Fruit fly (Drosophila melanogaster): ENCODE results near the gene CG14443.

dm6 chrX:6621566-6622006 lies 12.2 kb upstream of the CG14443 start:
- TF ChIP-seq cato (GFP tag; optimal IDR thresholded peaks at IDR 0.05; ENCODE audit: borderline replicate concordance): no peak
- no peak for TF ChIP-seq hbn (GFP tag; IDR thresholded peaks at IDR 0.05; ENCODE audit: partially characterized antibody)
- no peak for TF ChIP-seq hth (optimal IDR thresholded peaks at IDR 0.05)
- peak; percentile 11 for TF ChIP-seq Fer3 (tag; optimal IDR thresholded peaks at IDR 0.05)

Measured in whole organism, embryonic.